Fruit fly (Drosophila melanogaster): ENCODE data around the gene CG2116.

Gene CG2116

DNA sequence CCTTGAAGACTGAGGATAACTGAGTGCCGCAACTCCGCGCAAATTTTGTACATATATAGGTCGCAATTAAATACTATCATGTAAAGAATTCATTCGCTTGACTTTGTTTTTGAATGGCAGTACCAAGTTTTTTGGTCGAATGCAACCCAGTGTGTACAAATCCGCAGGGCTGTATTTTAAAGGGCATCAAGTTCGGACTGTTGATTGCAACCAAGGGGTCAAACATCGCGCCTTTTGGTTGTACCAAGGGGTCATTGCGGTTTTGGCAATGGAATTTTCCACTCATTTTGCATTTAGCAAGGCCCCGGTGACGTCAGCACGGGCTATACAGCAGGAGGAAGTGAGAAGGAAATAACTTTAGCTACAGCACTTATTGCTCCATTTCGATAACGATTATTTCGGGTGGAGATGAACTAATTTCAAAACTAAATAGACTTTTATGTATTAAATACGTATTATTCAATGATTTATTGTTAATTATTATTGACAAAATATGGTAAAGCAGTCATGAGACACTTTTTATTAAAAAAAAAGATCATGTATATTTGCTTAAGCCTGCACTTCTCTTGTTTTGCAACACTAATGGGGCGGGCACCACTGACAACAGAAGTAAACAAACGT lies 2.2 kb downstream of the CG2116 start, which contains the start of gene CG10958 (continued):
- TF ChIP-seq gt (GFP tag; IDR thresholded peaks at IDR 0.05) = no peak
- TF ChIP-seq fd102C (GFP tag; optimal IDR thresholded peaks at IDR 0.05) = no peak
- no peak for TF ChIP-seq CG10462 (GFP tag; optimal IDR thresholded peaks at IDR 0.05)
- TF ChIP-seq Sin3A (optimal IDR thresholded peaks at IDR 0.05) = peak; percentile 8
- TF ChIP-seq Adf1 (GFP tag; IDR thresholded peaks at IDR 0.05) = peak; percentile 37; the same call in 1 of the 2 replicates
- TF ChIP-seq ttk (GFP tag; IDR thresholded peaks at IDR 0.05) = peak; percentile 26; the same call in 1 of the 2 replicates
- no peak for TF ChIP-seq CG7745 (tag; optimal IDR thresholded peaks at IDR 0.05)
- TF ChIP-seq z (GFP tag; IDR thresholded peaks at IDR 0.05) = no peak
- TF ChIP-seq CG34376 (GFP tag; optimal IDR thresholded peaks at IDR 0.05) = peak; percentile 33
- TF ChIP-seq h (optimal IDR thresholded peaks at IDR 0.05) = no peak
- TF ChIP-seq CG7372 (GFP tag; IDR thresholded peaks at IDR 0.05) = no peak
- TF ChIP-seq CG32532 (GFP tag; IDR thresholded peaks at IDR 0.05) = peak; percentile 55
- TF ChIP-seq tap (tag; optimal IDR thresholded peaks at IDR 0.05) = no peak
- TF ChIP-seq CG4282 (GFP tag; optimal IDR thresholded peaks at IDR 0.05) = no peak
- TF ChIP-seq jing (GFP tag; optimal IDR thresholded peaks at IDR 0.05) = no peak
- 0 out of 2 replicates have a peak, but pooled peaks have one; percentile 48 for TF ChIP-seq Awh (GFP tag; IDR thresholded peaks at IDR 0.05)
- TF ChIP-seq pzg (GFP tag; optimal IDR thresholded peaks at IDR 0.05) = peak; percentile 38
- TF ChIP-seq CG6791 (GFP tag; IDR thresholded peaks at IDR 0.05; ENCODE audit: partially characterized antibody) = 0 out of 3 replicates have a peak, but pooled peaks have one; percentile 31
- no peak for TF ChIP-seq slou (GFP tag; optimal IDR thresholded peaks at IDR 0.05)
- TF ChIP-seq NC2α (GFP tag; optimal IDR thresholded peaks at IDR 0.05) = no peak
- TF ChIP-seq CG17568 (GFP tag; optimal IDR thresholded peaks at IDR 0.05) = no peak
- TF ChIP-seq Usf (GFP tag; optimal IDR thresholded peaks at IDR 0.05) = no peak
- TF ChIP-seq Med (GFP tag) = peak; percentile 79
- no peak for TF ChIP-seq CG1792 (GFP tag; optimal IDR thresholded peaks at IDR 0.05)
- TF ChIP-seq CG10543 (GFP tag; optimal IDR thresholded peaks at IDR 0.05) = peak; percentile 60
- TF ChIP-seq CG6689 (GFP tag; IDR thresholded peaks at IDR 0.05) = peak; percentile 64; the same call in 1 of the 2 replicates
- peak; percentile 62 for TF ChIP-seq Xbp1 (GFP tag; optimal IDR thresholded peaks at IDR 0.05)
- peak; percentile 30 for TF ChIP-seq CG6683 (GFP tag; optimal IDR thresholded peaks at IDR 0.05)
- TF ChIP-seq bsh (GFP tag; optimal IDR thresholded peaks at IDR 0.05) = peak in 1 of 2 experiments; percentile 59
- TF ChIP-seq ftz-f1 (GFP tag; optimal IDR thresholded peaks at IDR 0.05) = no peak
- TF ChIP-seq CG8281 (tag; optimal IDR thresholded peaks at IDR 0.05) = no peak
- TF ChIP-seq ewg (GFP tag; optimal IDR thresholded peaks at IDR 0.05) = no peak
- TF ChIP-seq CG9609 (GFP tag; optimal IDR thresholded peaks at IDR 0.05) = peak; percentile 4
- peak; percentile 31 for TF ChIP-seq Dp (GFP tag; optimal IDR thresholded peaks at IDR 0.05)
- TF ChIP-seq Ptx1 (GFP tag; IDR thresholded peaks at IDR 0.05) = peak; percentile 73
- TF ChIP-seq Side (GFP tag; optimal IDR thresholded peaks at IDR 0.05) = no peak
- TF ChIP-seq pb (GFP tag; optimal IDR thresholded peaks at IDR 0.05) = no peak
- TF ChIP-seq Dek (tag; optimal IDR thresholded peaks at IDR 0.05) = peak; percentile 31
- peak; percentile 50; the same call in 1 of the 2 replicates for TF ChIP-seq sna (GFP tag; IDR thresholded peaks at IDR 0.05; ENCODE audit: partially characterized antibody)
- no peak for TF ChIP-seq CG17802 (tag; optimal IDR thresholded peaks at IDR 0.05)
- TF ChIP-seq D (optimal IDR thresholded peaks at IDR 0.05) = no peak
- TF ChIP-seq D (GFP tag; optimal IDR thresholded peaks at IDR 0.05) = peak; percentile 16
- TF ChIP-seq CG3163 (GFP tag; optimal IDR thresholded peaks at IDR 0.05) = no peak
- TF ChIP-seq Mes4 (GFP tag; optimal IDR thresholded peaks at IDR 0.05) = no peak
- TF ChIP-seq CG16815 (GFP tag; optimal IDR thresholded peaks at IDR 0.05) = peak; percentile 13
- peak; percentile 39 for TF ChIP-seq kay (GFP tag; optimal IDR thresholded peaks at IDR 0.05)
- peak; percentile 22 for TF ChIP-seq CG1832 (GFP tag; optimal IDR thresholded peaks at IDR 0.05)
- peak; percentile 39 for TF ChIP-seq HmgZ (tag; optimal IDR thresholded peaks at IDR 0.05)
- TF ChIP-seq GATAe (GFP tag; conservative IDR thresholded peaks at IDR 0.05) = no peak
- peak; percentile 63 for TF ChIP-seq Six4 (GFP tag; optimal IDR thresholded peaks at IDR 0.05)
- TF ChIP-seq CG5245 (GFP tag; optimal IDR thresholded peaks at IDR 0.05) = peak; percentile 58
